Fruit fly (Drosophila melanogaster) S2 (cell line): ENCODE measurements around the gene CG43288.

Source experiments
- CG8478 ChIP-seq: fragments of >200 bp; optimal IDR thresholded peaks from 2 replicates; lab custom pipeline; 2018
- CTCF ChIP-seq, 2 experiments: fragments of >200 bp; optimal IDR thresholded peaks; 2 replicates each; lab custom pipeline; 2018

- TF ChIP-seq CTCF (optimal IDR thresholded peaks at IDR 0.05; lab: Kevin White, UChicago) (no peak), CG8478 (lab: Kevin White, UChicago) (no peak)
Observed at dm6 chrX:4177733-4178132, 35.1 kb upstream of the CG43288 start.
